Worm (Caenorhabditis elegans): ENCODE results near the gene ZK1248.4.

ZK1248.4 gene

ce11 chrII:5785504-5785903 is 32.9 kb upstream of the ZK1248.4 start:
- TF ChIP-seq ama-1 (optimal IDR thresholded peaks at IDR 0.05) (no peak), lin-11 (tag; optimal IDR thresholded peaks at IDR 0.05) (no peak), fos-1 (tag; optimal IDR thresholded peaks at IDR 0.05) (no peak), lin-13 (GFP tag; optimal IDR thresholded peaks at IDR 0.05) (no peak), lsy-2 (tag; optimal IDR thresholded peaks at IDR 0.05) (no peak), aly-2 (tag; optimal IDR thresholded peaks at IDR 0.05) (no peak), dmd-4 (tag; optimal IDR thresholded peaks at IDR 0.05) (no peak), crh-2 (tag; optimal IDR thresholded peaks at IDR 0.05) (no peak)

ce11 chrII:5788815-5789214 is 29.6 kb upstream of the ZK1248.4 start, which contains the start of gene K05F1.13:
Gene K05F1.13, plus strand, starts transcription at chrII:5789115.
- TF ChIP-seq ama-1 (optimal IDR thresholded peaks at IDR 0.05) (no peak), snpc-4 (tag; optimal IDR thresholded peaks at IDR 0.05) (no peak), ztf-11 (tag; optimal IDR thresholded peaks at IDR 0.05) (no peak), F13H6.1 (tag; optimal IDR thresholded peaks at IDR 0.05) (no peak), unc-62 (GFP tag; optimal IDR thresholded peaks at IDR 0.05) (no peak), alr-1 (tag; optimal IDR thresholded peaks at IDR 0.05) (no peak), mab-5 (tag; optimal IDR thresholded peaks at IDR 0.05) (no peak)

ce11 chrII:5790313-5790773 is 28.1 kb upstream of the ZK1248.4 start, which contains the start of gene lect-2:
Gene lect-2, plus strand, starts transcription at chrII:5790723.
- TF ChIP-seq unc-62 (GFP tag; optimal IDR thresholded peaks at IDR 0.05), result no peak
- TF ChIP-seq egl-27 (tag; optimal IDR thresholded peaks at IDR 0.05), result no peak
- no peak for TF ChIP-seq ceh-16 (tag; optimal IDR thresholded peaks at IDR 0.05)
- TF ChIP-seq nhr-77 (tag; optimal IDR thresholded peaks at IDR 0.05), result no peak
- no peak for TF ChIP-seq nhr-21 (tag; optimal IDR thresholded peaks at IDR 0.05)
- peak in 1 of 2 experiments; percentile 28 for TF ChIP-seq lsy-2 (tag; optimal IDR thresholded peaks at IDR 0.05)
- TF ChIP-seq nhr-237 (tag; optimal IDR thresholded peaks at IDR 0.05), result no peak
- TF ChIP-seq nhr-129 (tag; optimal IDR thresholded peaks at IDR 0.05), result peak; percentile 40
- TF ChIP-seq ceh-82 (tag; optimal IDR thresholded peaks at IDR 0.05), result no peak
- TF ChIP-seq skn-1 (tag; optimal IDR thresholded peaks at IDR 0.05), result no peak
- TF ChIP-seq nhr-25 (tag; optimal IDR thresholded peaks at IDR 0.05), result no peak
- no peak for TF ChIP-seq fos-1 (tag; optimal IDR thresholded peaks at IDR 0.05)
- TF ChIP-seq aly-2 (tag; optimal IDR thresholded peaks at IDR 0.05), result no peak
- TF ChIP-seq Y55F3AM.14 (GFP tag; optimal IDR thresholded peaks at IDR 0.05), result no peak
- TF ChIP-seq peb-1 (tag; optimal IDR thresholded peaks at IDR 0.05), result no peak
- TF ChIP-seq snpc-4 (tag; optimal IDR thresholded peaks at IDR 0.05), result no peak
- TF ChIP-seq mab-5 (tag; optimal IDR thresholded peaks at IDR 0.05), result no peak
- peak; percentile 11 for TF ChIP-seq C34F6.9 (tag; optimal IDR thresholded peaks at IDR 0.05)
- no peak for TF ChIP-seq gmeb-1 (tag; optimal IDR thresholded peaks at IDR 0.05)
- TF ChIP-seq zag-1 (tag; optimal IDR thresholded peaks at IDR 0.05), result no peak
- peak; percentile 39 for TF ChIP-seq elt-1 (tag; optimal IDR thresholded peaks at IDR 0.05)
- no peak for TF ChIP-seq ztf-4 (tag; optimal IDR thresholded peaks at IDR 0.05)
- TF ChIP-seq unc-39 (tag; optimal IDR thresholded peaks at IDR 0.05), result no peak
- peak; percentile 22 for TF ChIP-seq F13H6.1 (tag; optimal IDR thresholded peaks at IDR 0.05)
- peak; percentile 65 for TF ChIP-seq sma-9 (GFP tag; optimal IDR thresholded peaks at IDR 0.05)
- TF ChIP-seq sma-9 (tag; optimal IDR thresholded peaks at IDR 0.05), result no peak
- no peak for TF ChIP-seq ZK546.5 (tag; optimal IDR thresholded peaks at IDR 0.05)

ce11 chrII:5792490-5792889 is 25.9 kb upstream of the ZK1248.4 start, which contains the start of gene K05F1.14:
Gene K05F1.14, minus strand, starts transcription at chrII:5792590.
- TF ChIP-seq nhr-21 (tag; optimal IDR thresholded peaks at IDR 0.05) (no peak), ceh-82 (tag; optimal IDR thresholded peaks at IDR 0.05) (no peak), lsy-2 (tag; optimal IDR thresholded peaks at IDR 0.05) (no peak), unc-55 (GFP tag; optimal IDR thresholded peaks at IDR 0.05) (no peak), ztf-4 (tag; optimal IDR thresholded peaks at IDR 0.05) (no peak), nhr-237 (tag; optimal IDR thresholded peaks at IDR 0.05) (no peak), blmp-1 (tag; optimal IDR thresholded peaks at IDR 0.05; ENCODE audit: insufficient read depth) (no peak), nhr-11 (tag; optimal IDR thresholded peaks at IDR 0.05) (no peak), R02D3.7 (tag; optimal IDR thresholded peaks at IDR 0.05) (no peak), Y55F3AM.14 (GFP tag; optimal IDR thresholded peaks at IDR 0.05) (no peak), sma-9 (GFP tag; optimal IDR thresholded peaks at IDR 0.05) (no peak), sma-9 (tag; optimal IDR thresholded peaks at IDR 0.05) (no peak), F13H6.1 (tag; optimal IDR thresholded peaks at IDR 0.05) (no peak), peb-1 (tag; optimal IDR thresholded peaks at IDR 0.05) (no peak), egl-27 (tag; optimal IDR thresholded peaks at IDR 0.05) (no peak), fos-1 (tag; optimal IDR thresholded peaks at IDR 0.05) (no peak)
